Worm (Caenorhabditis elegans) whole organism, late embryonic: ENCODE results near the gene pudl-1.
"Not testable (repeated sequence)": the region's sequence is repeated elsewhere in the genome, so short reads cannot be mapped to it uniquely, and the experiment has no call there.

ENCODE experiments used
- dmd-4 ChIP-seq: sonication (generic microtip); optimal IDR thresholded peaks from 2 replicates; lab custom pipeline; 2016; ENCODE audit warnings: borderline replicate concordance, missing genetic modification characterization, missing compliant biosample characterization
- nhr-11 ChIP-seq: fragments of 150-350 bp; optimal IDR thresholded peaks from 2 replicates; lab custom pipeline; 2014; ENCODE audit warnings: missing biosample characterization, missing genetic modification characterization
- pag-3 ChIP-seq: sonication (generic microtip); optimal IDR thresholded peaks from 2 replicates; lab custom pipeline; 2016; ENCODE audit warnings: missing compliant biosample characterization, missing genetic modification characterization, borderline replicate concordance
- pqm-1 ChIP-seq: sonication (generic microtip); optimal IDR thresholded peaks from 2 replicates; lab custom pipeline; 2016; ENCODE audit warnings: missing genetic modification characterization, missing compliant biosample characterization
- ttx-3 ChIP-seq: sonication (generic microtip); optimal IDR thresholded peaks from 2 replicates; lab custom pipeline; 2016; ENCODE audit warnings: missing genetic modification reagents, missing genetic modification characterization, missing compliant biosample characterization
- unc-86 ChIP-seq: sonication (generic microtip); optimal IDR thresholded peaks from 2 replicates; lab custom pipeline; 2016; ENCODE audit warnings: missing genetic modification characterization, missing compliant biosample characterization

- TF ChIP-seq pag-3, pqm-1, unc-86, nhr-11, ttx-3, dmd-4 (tag; lab: Kevin White, UChicago): not testable (repeated sequence)
Measured at ce11 chrIV:2801558-2801957, 31.1 kb upstream of the pudl-1 start, which contains the start of gene Y54G2A.44.
